Fruit fly (Drosophila melanogaster) whole organism: Measurements from ENCODE around the gene CG7271.

Experiments
- CG8478 ChIP-seq: fragments of >200 bp; optimal IDR thresholded peaks from 2 replicates; lab custom pipeline; 2018; ENCODE audit warnings: inconsistent platforms
- Dll ChIP-seq: fragments of >200 bp; optimal IDR thresholded peaks from 2 replicates; lab custom pipeline; 2017
- EcR ChIP-seq, 2 experiments: fragments of >200 bp; optimal IDR thresholded peaks; 2 replicates each; lab custom pipeline; 2017; ENCODE audit warnings: missing biosample characterization in 2 of 2, missing genetic modification characterization in 2 of 2, missing genetic modification reagents in 2 of 2
- pan ChIP-seq: fragments of >200 bp; optimal IDR thresholded peaks from 2 replicates; lab custom pipeline; 2017
- psq ChIP-seq: fragments of >200 bp; optimal IDR thresholded peaks from 2 replicates; lab custom pipeline; 2017
- usp ChIP-seq: fragments of >200 bp; optimal IDR thresholded peaks from 2 replicates; lab custom pipeline; 2017; ENCODE audit warnings: missing biosample characterization, missing genetic modification characterization, mixed read lengths

The CG7271 gene

DNA sequence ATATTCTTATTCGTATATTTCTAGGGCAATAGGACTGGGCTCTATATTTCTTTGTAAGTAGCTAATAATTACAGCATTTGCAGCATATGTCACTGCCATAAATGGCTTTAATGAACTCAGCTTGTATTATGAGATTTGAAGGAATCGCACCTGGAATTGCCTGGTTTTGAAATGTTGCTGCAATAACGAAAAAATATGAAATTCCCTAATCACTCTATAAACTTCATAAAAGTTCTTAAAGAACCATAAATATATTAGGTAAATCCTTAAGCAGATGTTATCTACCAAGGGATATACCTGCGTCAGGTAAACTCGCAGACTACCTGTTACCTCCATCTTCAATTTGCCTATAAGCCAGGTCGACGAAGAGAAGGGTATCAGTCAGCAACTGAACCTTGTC, at the start of gene CG7271:
CG7271 (plus strand) TSS at position 373 of the 400 bp plus-strand sequence.
- TF ChIP-seq EcR (GFP tag; optimal IDR thresholded peaks at IDR 0.05; lab: Kevin White, UChicago) (no peak), Dll (lab: Kevin White, UChicago) (no peak), psq (lab: Kevin White, UChicago) (no peak), usp (GFP tag; lab: Kevin White, UChicago) (no peak), pan (lab: Kevin White, UChicago) (no peak), CG8478 (no peak)

DNA sequence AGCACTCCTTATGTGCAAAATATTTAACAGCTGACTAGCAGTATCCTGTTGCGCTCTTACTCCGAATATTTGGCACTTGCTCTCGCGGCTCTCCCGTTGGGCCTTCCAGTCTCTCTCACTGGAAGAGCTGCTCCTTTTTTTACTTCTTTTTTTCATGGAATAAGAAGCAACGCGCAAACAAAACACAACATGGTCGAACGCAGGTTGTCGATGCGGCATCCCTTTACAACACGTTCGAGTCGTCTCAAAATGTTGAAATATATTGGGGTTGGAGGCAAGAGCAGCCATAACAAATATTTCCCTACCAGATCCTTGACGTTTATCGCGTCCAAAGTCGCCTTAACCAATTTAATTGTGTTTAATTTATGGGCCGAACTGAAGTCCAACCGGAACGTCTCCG, 48.7 kb upstream of the CG7271 start:
- TF ChIP-seq CG8478 (no peak), psq (lab: Kevin White, UChicago) (no peak), pan (lab: Kevin White, UChicago) (no peak), Dll (lab: Kevin White, UChicago) (no peak), EcR (GFP tag; optimal IDR thresholded peaks at IDR 0.05; lab: Kevin White, UChicago) (no peak), usp (GFP tag; lab: Kevin White, UChicago) (no peak)

DNA sequence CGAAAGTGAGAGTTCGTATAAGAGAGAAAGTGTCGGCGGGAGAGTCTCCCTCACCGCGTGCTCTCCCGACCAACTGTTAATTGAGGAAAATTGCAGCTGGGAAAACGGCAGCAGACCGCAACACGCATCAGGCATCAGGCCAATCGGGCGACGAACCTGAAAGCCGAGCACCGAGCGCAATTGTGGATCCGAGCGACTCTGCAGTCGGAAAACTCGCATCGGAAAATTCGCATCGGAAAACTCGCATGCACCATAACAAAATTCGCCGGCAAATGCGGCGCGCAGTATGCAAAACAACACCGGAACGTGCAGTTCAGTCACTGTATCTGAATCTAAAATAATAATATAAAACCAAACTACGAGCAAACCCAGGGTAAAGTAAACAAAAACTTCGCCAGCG, 28.6 kb upstream of the CG7271 start, which contains the start of gene AstC-R1:
AstC-R1 (plus strand) TSS at position 301 of the 400 bp plus-strand sequence.
- TF ChIP-seq CG8478 (no peak), Dll (lab: Kevin White, UChicago) (no peak)

DNA sequence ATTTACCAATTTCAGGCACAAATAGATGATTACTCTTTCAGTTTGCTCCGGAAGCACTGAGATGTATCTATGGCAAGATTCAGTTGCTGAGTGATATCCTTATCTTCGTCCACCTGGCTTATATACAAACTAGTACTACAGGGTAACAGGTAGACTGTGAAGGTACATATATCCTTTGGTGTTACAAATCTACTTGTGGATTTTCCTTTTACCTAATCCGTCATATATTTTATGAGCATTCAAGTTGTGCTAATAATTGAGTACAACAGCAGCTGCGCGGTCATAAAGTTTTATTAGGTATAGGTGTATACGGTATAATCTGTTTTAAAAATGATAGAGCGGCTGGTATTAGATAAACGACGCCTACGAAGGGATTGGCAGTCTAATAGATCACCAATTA, 5.1 kb downstream of the CG7271 start, which contains the start of gene term:
term (minus strand) TSS at position 101 of the 400 bp plus-strand sequence.
- TF ChIP-seq CG8478 (no peak), Dll (lab: Kevin White, UChicago) (no peak), psq (lab: Kevin White, UChicago) (no peak), pan (lab: Kevin White, UChicago) (no peak), EcR (GFP tag; optimal IDR thresholded peaks at IDR 0.05; lab: Kevin White, UChicago) (no peak), usp (GFP tag; lab: Kevin White, UChicago) (no peak)

DNA sequence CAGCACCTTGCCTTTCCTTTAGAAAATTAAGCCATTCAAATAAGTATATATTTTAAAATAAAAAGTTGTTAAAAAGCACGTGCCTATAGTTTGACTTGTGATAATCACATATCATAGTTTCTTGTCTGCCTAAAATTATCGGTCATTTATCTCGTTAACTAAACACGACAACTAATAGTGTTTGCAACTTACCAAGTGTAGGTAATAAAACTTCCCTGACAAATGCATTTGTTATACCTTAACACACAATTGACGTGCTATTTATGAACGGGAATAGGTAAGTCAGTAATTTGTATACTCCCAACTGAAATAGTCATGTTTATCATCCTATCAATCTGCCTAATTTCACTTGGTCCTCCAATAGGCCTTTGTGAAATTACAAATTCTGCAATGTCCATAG, 14.6 kb downstream of the CG7271 start, which contains the start of gene CG18234:
CG18234 (plus strand) TSS at position 301 of the 400 bp plus-strand sequence.
- TF ChIP-seq CG8478, result no peak
- TF ChIP-seq usp (GFP tag; lab: Kevin White, UChicago), result no peak
- no peak for TF ChIP-seq psq (lab: Kevin White, UChicago)
- no peak for TF ChIP-seq pan (lab: Kevin White, UChicago)
- no peak for TF ChIP-seq Dll (lab: Kevin White, UChicago)
- no peak for TF ChIP-seq EcR (GFP tag; optimal IDR thresholded peaks at IDR 0.05; lab: Kevin White, UChicago)

DNA sequence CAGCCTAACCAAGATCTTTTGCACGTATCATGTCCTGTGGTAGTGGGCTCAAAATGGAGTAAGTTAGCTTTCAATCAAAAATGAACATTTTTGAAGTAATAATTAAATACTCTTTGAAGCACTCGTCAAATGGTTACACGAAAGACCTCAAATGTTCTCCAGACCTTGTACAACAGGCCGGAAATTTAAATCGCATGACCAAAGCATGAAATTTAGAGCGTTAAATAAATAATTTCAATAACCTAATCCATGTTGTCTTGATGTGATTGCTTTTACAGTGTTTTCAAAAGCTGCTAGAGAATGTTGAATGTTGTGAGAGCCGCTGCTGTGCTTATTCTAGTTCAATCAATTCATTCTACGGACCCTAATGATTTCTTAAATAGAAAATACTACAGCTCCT, 16.6 kb downstream of the CG7271 start, which contains the start of gene CG18233:
CG18233 (plus strand) TSS at position 301 of the 400 bp plus-strand sequence.
- TF ChIP-seq EcR (GFP tag; optimal IDR thresholded peaks at IDR 0.05; lab: Kevin White, UChicago) (no peak), CG8478 (no peak), pan (lab: Kevin White, UChicago) (no peak)

DNA sequence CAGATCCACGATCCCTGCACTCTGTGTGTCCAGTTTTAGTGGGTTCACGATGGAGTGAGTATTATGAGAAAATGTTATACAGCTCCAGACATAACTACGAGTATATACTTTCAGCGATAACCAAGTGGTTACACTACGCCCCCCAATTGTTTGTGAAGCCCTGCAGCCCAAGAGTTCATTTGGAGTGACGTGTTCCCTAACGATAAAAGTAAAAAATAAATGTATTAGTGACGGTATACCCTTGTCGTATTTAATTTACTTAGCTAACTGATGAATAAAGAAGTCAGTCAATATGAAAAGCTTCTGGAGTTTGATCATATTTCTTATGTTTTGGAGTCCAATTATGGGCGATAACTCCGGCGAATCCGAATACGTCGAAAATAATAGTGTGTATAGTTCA, 18.6 kb downstream of the CG7271 start, which contains the start of gene CG18231:
CG18231 (plus strand) TSS at position 301 of the 400 bp plus-strand sequence.
- no peak for TF ChIP-seq EcR (GFP tag; optimal IDR thresholded peaks at IDR 0.05; lab: Kevin White, UChicago)
- no peak for TF ChIP-seq Dll (lab: Kevin White, UChicago)
- no peak for TF ChIP-seq usp (GFP tag; lab: Kevin White, UChicago)
- TF ChIP-seq CG8478, result no peak
- TF ChIP-seq psq (lab: Kevin White, UChicago), result no peak
- no peak for TF ChIP-seq pan (lab: Kevin White, UChicago)

DNA sequence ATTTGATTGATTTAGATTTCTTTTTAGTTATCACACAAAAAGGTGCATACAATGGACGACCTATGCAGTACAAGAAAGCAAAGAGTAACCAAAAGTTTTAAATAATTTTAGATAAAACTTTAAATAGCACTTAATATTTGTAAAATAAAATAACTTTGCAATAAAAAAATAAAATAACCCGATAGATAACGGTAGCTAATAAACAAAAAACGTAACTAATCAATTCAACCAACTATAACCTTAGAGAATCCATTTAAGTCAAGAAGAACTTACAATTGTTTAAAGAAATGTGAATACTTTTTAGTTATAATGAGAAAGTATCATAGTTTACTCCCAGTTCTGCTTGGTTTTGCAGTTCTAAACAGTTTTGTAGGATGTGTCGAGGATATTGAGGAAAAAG, 20.8 kb downstream of the CG7271 start, which contains the start of gene CG32201:
CG32201 (plus strand) TSS at position 301 of the 400 bp plus-strand sequence.
- TF ChIP-seq EcR (GFP tag; optimal IDR thresholded peaks at IDR 0.05; lab: Kevin White, UChicago) (no peak), usp (GFP tag; lab: Kevin White, UChicago) (no peak)

DNA sequence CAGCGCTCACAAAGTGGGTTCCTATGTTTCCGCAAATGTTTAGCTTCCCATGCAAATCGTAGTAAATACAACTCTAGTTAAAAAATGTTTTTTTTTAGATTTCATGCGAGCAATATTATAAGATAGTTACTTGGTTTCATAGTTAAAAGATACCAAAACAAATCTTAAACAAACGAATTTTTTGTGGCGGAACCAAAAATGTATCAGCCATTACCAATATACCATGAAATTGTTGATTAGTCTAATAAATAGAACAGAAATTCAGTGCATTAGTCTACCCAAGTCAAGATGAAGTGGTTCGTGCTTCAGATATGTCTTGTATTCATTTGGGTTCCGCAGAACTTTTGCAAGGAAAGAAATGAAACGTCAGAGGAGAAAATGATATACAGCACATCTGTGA, 23.0 kb downstream of the CG7271 start, which contains the start of gene CG32199:
CG32199 (plus strand) TSS at position 301 of the 400 bp plus-strand sequence.
- TF ChIP-seq Dll (lab: Kevin White, UChicago) (no peak), CG8478 (no peak), pan (lab: Kevin White, UChicago) (no peak), usp (GFP tag; lab: Kevin White, UChicago) (no peak)

DNA sequence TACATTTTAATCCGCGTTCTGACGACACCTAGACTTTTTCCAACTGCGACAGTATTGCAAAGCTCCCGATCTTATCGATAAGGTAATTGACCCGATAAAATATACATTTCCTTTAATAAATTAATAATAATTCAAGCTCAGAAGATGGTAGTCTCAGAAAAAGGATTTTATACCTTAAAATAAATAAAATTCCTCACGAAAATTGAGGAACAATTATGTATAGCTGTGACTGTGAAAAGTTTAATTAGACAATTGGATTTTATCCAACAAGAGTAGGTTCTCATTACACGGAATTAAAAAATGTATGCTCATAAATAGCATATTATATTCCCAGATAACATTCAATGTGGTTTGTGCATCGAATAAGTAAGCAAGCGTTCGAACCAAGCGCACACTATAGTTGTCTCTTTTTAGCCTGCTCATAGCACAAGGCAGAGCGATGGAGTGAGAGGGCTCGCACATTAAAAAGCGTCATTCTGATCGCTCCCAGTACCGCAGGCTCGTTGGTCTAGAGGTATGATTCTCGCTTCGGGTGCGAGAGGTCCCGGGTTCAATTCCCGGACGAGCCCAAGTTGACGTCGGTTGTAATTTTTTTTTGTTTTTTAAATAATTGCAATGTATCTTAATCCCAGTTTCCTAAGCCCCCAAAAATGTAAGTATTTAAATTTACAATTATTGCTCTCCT, 29.5 kb downstream of the CG7271 start, which contains the start of the genes CG13380 and CG4174:
CG13380 (minus strand) TSS at position 51 of the 685 bp plus-strand sequence.
CG4174 (minus strand) TSS at position 51 of the 685 bp plus-strand sequence.
- TF ChIP-seq usp (GFP tag; lab: Kevin White, UChicago), result no peak
- TF ChIP-seq EcR (GFP tag; optimal IDR thresholded peaks at IDR 0.05; lab: Kevin White, UChicago), result no peak
- TF ChIP-seq Dll (lab: Kevin White, UChicago), result no peak
- no peak for TF ChIP-seq psq (lab: Kevin White, UChicago)
- no peak for TF ChIP-seq pan (lab: Kevin White, UChicago)
- TF ChIP-seq CG8478, result no peak

DNA sequence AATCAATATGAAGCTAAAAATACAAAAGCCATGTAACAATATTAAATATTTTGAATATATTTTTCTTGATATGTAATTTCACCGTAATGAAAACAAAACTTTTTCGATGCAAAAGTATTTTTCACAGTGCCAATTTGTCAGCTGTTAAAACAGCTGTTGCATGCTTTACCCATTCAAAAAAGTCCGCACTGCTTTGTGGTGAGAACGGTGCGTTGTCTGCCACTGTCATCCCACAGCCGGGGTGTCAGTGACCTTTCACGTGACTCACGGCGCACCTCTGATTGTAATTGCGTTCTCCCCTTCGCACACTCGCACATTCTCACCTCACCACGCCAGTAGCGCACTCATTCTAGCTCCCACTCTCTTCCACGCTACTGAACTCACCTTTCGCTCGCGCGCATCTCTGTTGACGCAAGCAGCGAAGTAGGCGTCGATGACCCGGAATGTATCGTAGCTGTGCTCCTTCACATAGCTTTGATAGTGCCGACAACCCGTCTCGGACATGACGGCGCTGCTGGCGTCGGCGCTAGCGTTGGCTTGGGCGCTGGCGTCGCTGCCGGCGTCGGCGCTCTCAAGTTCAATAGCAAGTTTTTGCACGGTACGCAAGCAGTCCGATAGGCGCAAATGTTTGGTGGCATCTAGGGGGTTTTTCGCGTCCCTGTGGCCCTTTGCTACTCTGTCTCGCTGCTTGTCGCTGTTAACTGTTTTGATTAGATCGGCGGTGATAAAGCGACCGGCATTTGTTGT, 32.6 kb downstream of the CG7271 start:
- TF ChIP-seq pan (lab: Kevin White, UChicago) (peak; percentile 61), EcR (GFP tag; optimal IDR thresholded peaks at IDR 0.05; lab: Kevin White, UChicago) (peak; percentile 92 to 99), usp (GFP tag; lab: Kevin White, UChicago) (no peak), psq (lab: Kevin White, UChicago) (no peak), Dll (lab: Kevin White, UChicago) (peak; percentile 79), CG8478 (no peak)
